Fruit fly (Drosophila melanogaster): Measurements from ENCODE around the gene CG31198.

The CG31198 gene

DNA sequence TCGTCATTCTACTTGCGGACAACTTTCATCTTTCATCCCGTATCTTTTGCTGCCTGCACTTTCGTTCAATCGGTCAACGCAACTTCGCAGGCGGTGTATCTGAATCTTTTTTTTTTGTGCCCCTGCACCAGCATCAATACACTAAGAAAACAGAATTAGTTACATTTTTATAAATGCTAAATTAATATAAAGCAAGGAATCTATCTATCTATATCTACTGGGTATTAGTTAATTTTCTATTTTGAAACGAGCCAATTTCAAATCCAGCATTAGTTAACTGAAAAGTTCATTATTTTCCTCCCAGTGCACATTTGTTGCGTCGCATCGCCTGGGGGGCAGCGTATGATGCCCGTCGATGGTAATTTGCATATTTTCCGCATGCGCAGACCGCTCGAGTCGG lies 21.2 kb upstream of the CG31198 start:
- TF ChIP-seq CG18476 (GFP tag; optimal IDR thresholded peaks at IDR 0.05) (no peak), gsb (GFP tag; IDR thresholded peaks at IDR 0.05) (no peak), crol (GFP tag; IDR thresholded peaks at IDR 0.05) (no peak), ato (GFP tag; IDR thresholded peaks at IDR 0.05; ENCODE audit: partially characterized antibody) (no peak), Med (GFP tag) (no peak), Dad (GFP tag; optimal IDR thresholded peaks at IDR 0.05) (no peak), CG16813 (GFP tag; IDR thresholded peaks at IDR 0.05; ENCODE audit: partially characterized antibody) (no peak), Bdp1 (GFP tag; optimal IDR thresholded peaks at IDR 0.05) (no peak), tgo (GFP tag; IDR thresholded peaks at IDR 0.05) (0 out of 3 replicates have a peak, but pooled peaks have one; percentile 26), CG1024 (GFP tag; IDR thresholded peaks at IDR 0.05) (no peak), CG6272 (GFP tag; IDR thresholded peaks at IDR 0.05) (no peak), croc (GFP tag; conservative IDR thresholded peaks at IDR 0.05) (peak; percentile 27; the same call in 1 of the 3 replicates), toy (GFP tag; IDR thresholded peaks at IDR 0.05) (no peak), CG13775 (GFP tag; optimal IDR thresholded peaks at IDR 0.05) (no peak), CG6683 (GFP tag; optimal IDR thresholded peaks at IDR 0.05) (no peak), Atf6 (GFP tag; IDR thresholded peaks at IDR 0.05) (no peak), CG9817 (tag; optimal IDR thresholded peaks at IDR 0.05) (no peak), CG8478 (optimal IDR thresholded peaks at IDR 0.05) (no peak), CG2129 (GFP tag; IDR thresholded peaks at IDR 0.05; ENCODE audit: partially characterized antibody) (no peak), Dref (GFP tag; IDR thresholded peaks at IDR 0.05) (no peak), BEAF-32 (GFP tag; optimal IDR thresholded peaks at IDR 0.05) (no peak), Adf1 (GFP tag; IDR thresholded peaks at IDR 0.05) (no peak), CG17361 (GFP tag; IDR thresholded peaks at IDR 0.05) (0 out of 3 replicates have a peak, but pooled peaks have one; percentile 12), exex (tag; optimal IDR thresholded peaks at IDR 0.05) (no peak), CG12299 (tag; optimal IDR thresholded peaks at IDR 0.05) (no peak), CG1603 (tag; optimal IDR thresholded peaks at IDR 0.05) (peak; percentile 13), ash1 (GFP tag; optimal IDR thresholded peaks at IDR 0.05) (no peak), zfh1 (GFP tag; IDR thresholded peaks at IDR 0.05) (0 out of 3 replicates have a peak, but pooled peaks have one; percentile 34), Oaz (GFP tag; IDR thresholded peaks at IDR 0.05) (no peak), stwl (tag; optimal IDR thresholded peaks at IDR 0.05) (no peak), Xbp1 (GFP tag; optimal IDR thresholded peaks at IDR 0.05) (peak; percentile 10), fd96Cb (tag; optimal IDR thresholded peaks at IDR 0.05) (no peak), CG10543 (GFP tag; optimal IDR thresholded peaks at IDR 0.05) (no peak), Spps (tag; optimal IDR thresholded peaks at IDR 0.05) (no peak), gfzf (GFP tag; optimal IDR thresholded peaks at IDR 0.05) (no peak), CG15011 (GFP tag; optimal IDR thresholded peaks at IDR 0.05) (no peak), CG5953 (GFP tag; IDR thresholded peaks at IDR 0.05) (no peak), ham (GFP tag; IDR thresholded peaks at IDR 0.05) (no peak), vvl (GFP tag; IDR thresholded peaks at IDR 0.05) (peak; percentile 45), Gug (GFP tag; IDR thresholded peaks at IDR 0.05) (no peak), tna (GFP tag; IDR thresholded peaks at IDR 0.05; ENCODE audit: partially characterized antibody) (no peak), CoRest (tag; optimal IDR thresholded peaks at IDR 0.05) (no peak), Blimp-1 (GFP tag; optimal IDR thresholded peaks at IDR 0.05) (peak; percentile 62), bab2 (GFP tag; optimal IDR thresholded peaks at IDR 0.05) (no peak), unpg (GFP tag; optimal IDR thresholded peaks at IDR 0.05) (peak; percentile 2), CG12236 (GFP tag; optimal IDR thresholded peaks at IDR 0.05) (no peak), fu2 (GFP tag; optimal IDR thresholded peaks at IDR 0.05) (no peak), phol (tag; optimal IDR thresholded peaks at IDR 0.05) (peak; percentile 25), CG8359 (GFP tag; optimal IDR thresholded peaks at IDR 0.05; ENCODE audit: borderline replicate concordance) (no peak), CG12391 (tag; optimal IDR thresholded peaks at IDR 0.05) (peak; percentile 1), HLH54F (GFP tag; optimal IDR thresholded peaks at IDR 0.05) (no peak)

Measured in whole organism, embryonic.